Fruit fly (Drosophila melanogaster): ENCODE results near the gene CG15822.

Gene CG15822

DNA sequence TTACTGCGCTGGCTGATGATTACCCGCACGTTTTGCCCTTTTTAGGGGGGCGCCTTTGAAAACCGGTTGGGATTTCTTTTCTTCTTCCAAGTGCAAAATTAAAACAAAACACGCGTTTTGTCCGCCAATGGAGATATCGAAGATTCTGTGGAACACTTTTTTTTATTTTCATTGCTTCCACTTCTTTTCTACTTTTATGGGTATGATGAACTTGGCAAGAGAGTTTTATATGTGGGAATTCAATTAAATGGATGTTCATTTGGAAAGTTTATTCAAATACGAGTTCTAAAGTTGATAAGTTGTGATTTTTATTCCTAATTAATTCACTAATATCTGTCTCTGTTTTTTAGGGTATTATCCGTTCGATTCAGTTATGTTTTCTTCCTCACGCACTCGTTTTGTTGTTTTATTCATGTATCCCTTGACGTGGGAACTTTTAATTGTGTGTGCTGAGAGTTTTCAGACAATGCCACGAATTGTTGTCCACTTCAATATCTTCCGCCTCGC lies 421 bp upstream of the CG15822 start (continued):
- TF ChIP-seq CG14441 (GFP tag; IDR thresholded peaks at IDR 0.05) (peak; percentile 42; the same call in 1 of the 2 replicates), CG42726 (GFP tag; IDR thresholded peaks at IDR 0.05; ENCODE audit: partially characterized antibody) (no peak), ase (GFP tag; IDR thresholded peaks at IDR 0.05) (peak; percentile 53; the same call in 1 of the 3 replicates), wor (GFP tag; IDR thresholded peaks at IDR 0.05) (peak; percentile 53), kay (GFP tag; optimal IDR thresholded peaks at IDR 0.05) (no peak), Dek (tag; optimal IDR thresholded peaks at IDR 0.05) (no peak), CG18011 (GFP tag; optimal IDR thresholded peaks at IDR 0.05) (no peak), Nf-YB (GFP tag; optimal IDR thresholded peaks at IDR 0.05) (no peak), CG1602 (GFP tag; optimal IDR thresholded peaks at IDR 0.05) (no peak), CG9876 (GFP tag; optimal IDR thresholded peaks at IDR 0.05) (no peak), D (optimal IDR thresholded peaks at IDR 0.05) (no peak), D (GFP tag; optimal IDR thresholded peaks at IDR 0.05) (peak; percentile 64), CG10543 (GFP tag; optimal IDR thresholded peaks at IDR 0.05) (no peak), CG18599 (GFP tag; optimal IDR thresholded peaks at IDR 0.05) (peak; percentile 30), Oaz (GFP tag; IDR thresholded peaks at IDR 0.05) (no peak), h (optimal IDR thresholded peaks at IDR 0.05) (no peak), Nf-YC (tag; optimal IDR thresholded peaks at IDR 0.05) (no peak), grau (tag; optimal IDR thresholded peaks at IDR 0.05) (no peak), insv (GFP tag; optimal IDR thresholded peaks at IDR 0.05) (no peak), CG30431 (GFP tag; optimal IDR thresholded peaks at IDR 0.05) (no peak), Hsf (GFP tag; optimal IDR thresholded peaks at IDR 0.05) (no peak), CG34422 (GFP tag; IDR thresholded peaks at IDR 0.05) (peak; percentile 61; the same call in 2 of the 3 replicates), CG10565 (GFP tag; optimal IDR thresholded peaks at IDR 0.05) (no peak), peb (GFP tag; IDR thresholded peaks at IDR 0.05) (no peak), rib (GFP tag; IDR thresholded peaks at IDR 0.05) (no peak), CG31365 (tag; optimal IDR thresholded peaks at IDR 0.05) (no peak), btn (GFP tag; optimal IDR thresholded peaks at IDR 0.05) (no peak), unc-4 (GFP tag; IDR thresholded peaks at IDR 0.05; ENCODE audit: partially characterized antibody) (no peak), sens-2 (GFP tag; IDR thresholded peaks at IDR 0.05) (no peak), zen (tag; optimal IDR thresholded peaks at IDR 0.05) (no peak), CG2202 (tag; optimal IDR thresholded peaks at IDR 0.05) (no peak), CG11560 (tag; IDR thresholded peaks at IDR 0.05) (peak; percentile 40; the same call in 1 of the 3 replicates), CG16815 (GFP tag; optimal IDR thresholded peaks at IDR 0.05) (no peak), Hr39 (optimal IDR thresholded peaks at IDR 0.05) (no peak), stc (GFP tag; IDR thresholded peaks at IDR 0.05) (no peak), CG11247 (GFP tag; IDR thresholded peaks at IDR 0.05) (peak; percentile 9; the same call in 1 of the 2 replicates), CG14050 (GFP tag; IDR thresholded peaks at IDR 0.05) (peak; percentile 40; the same call in 2 of the 3 replicates), Lim3 (GFP tag; IDR thresholded peaks at IDR 0.05) (no peak), prd (optimal IDR thresholded peaks at IDR 0.05) (no peak), prd (GFP tag; IDR thresholded peaks at IDR 0.05) (peak; percentile 67; the same call in 2 of the 3 replicates), CG17912 (GFP tag; optimal IDR thresholded peaks at IDR 0.05) (no peak), CG15479 (GFP tag; optimal IDR thresholded peaks at IDR 0.05) (no peak), Dad (GFP tag; optimal IDR thresholded peaks at IDR 0.05) (no peak), Gug (GFP tag; IDR thresholded peaks at IDR 0.05) (no peak; the same call in 3 of the 4 replicates), MESR4 (GFP tag; optimal IDR thresholded peaks at IDR 0.05) (no peak), CG17829 (tag; optimal IDR thresholded peaks at IDR 0.05) (peak; percentile 15), NC2α (GFP tag; optimal IDR thresholded peaks at IDR 0.05) (no peak), CG9437 (GFP tag; optimal IDR thresholded peaks at IDR 0.05) (no peak), crp (GFP tag; optimal IDR thresholded peaks at IDR 0.05) (no peak), ewg (GFP tag; optimal IDR thresholded peaks at IDR 0.05) (peak; percentile 25), repo (GFP tag; optimal IDR thresholded peaks at IDR 0.05) (no peak), Xbp1 (GFP tag; optimal IDR thresholded peaks at IDR 0.05) (peak; percentile 28)

All from whole organism, embryonic.